Worm (Caenorhabditis elegans): ENCODE data around the gene mon-2.
A peak's percentile ranks its signal among the peaks of the same experiment; 100 is the strongest.

mon-2 gene

ce11 chrIV:12068590-12068989 lies 28.0 kb upstream of the mon-2 start, which contains the start of gene bath-37:
Gene bath-37 (plus strand): TSS chrIV:12068890.
- no peak for TF ChIP-seq cnd-1 (tag; optimal IDR thresholded peaks at IDR 0.05)
- TF ChIP-seq mep-1 (tag; optimal IDR thresholded peaks at IDR 0.05), result no peak
- no peak for TF ChIP-seq ztf-11 (tag; optimal IDR thresholded peaks at IDR 0.05)
- no peak for TF ChIP-seq snpc-4 (tag; optimal IDR thresholded peaks at IDR 0.05)
- no peak for TF ChIP-seq ceh-39 (tag; optimal IDR thresholded peaks at IDR 0.05)
- no peak for TF ChIP-seq blmp-1 (tag; optimal IDR thresholded peaks at IDR 0.05)

ce11 chrIV:12075497-12075896 lies 21.1 kb upstream of the mon-2 start, which contains the start of gene K08E4.7:
Gene K08E4.7 (plus strand): TSS chrIV:12075797.
- TF ChIP-seq snpc-4 (tag; optimal IDR thresholded peaks at IDR 0.05), result no peak
- no peak for TF ChIP-seq sptf-1 (tag; optimal IDR thresholded peaks at IDR 0.05)
- TF ChIP-seq mep-1 (tag; optimal IDR thresholded peaks at IDR 0.05), result no peak
- TF ChIP-seq sem-2 (GFP tag; optimal IDR thresholded peaks at IDR 0.05), result no peak

- TF ChIP-seq ceh-39 (tag; optimal IDR thresholded peaks at IDR 0.05) (no peak), sptf-1 (tag; optimal IDR thresholded peaks at IDR 0.05) (no peak), sem-2 (GFP tag; optimal IDR thresholded peaks at IDR 0.05) (no peak), hlh-1 (tag; optimal IDR thresholded peaks at IDR 0.05) (no peak), cnd-1 (tag; optimal IDR thresholded peaks at IDR 0.05) (no peak)
Observed at ce11 chrIV:12078112-12078812, 18.3 kb upstream of the mon-2 start, which contains the start of gene tmed-1. Gene tmed-1 (minus strand): TSS chrIV:12078162.

ce11 chrIV:12078907-12079523 lies 17.6 kb upstream of the mon-2 start, which contains the start of gene lex-1:
Gene lex-1 (plus strand): TSS chrIV:12079473.
- TF ChIP-seq nhr-76 (tag; optimal IDR thresholded peaks at IDR 0.05) (no peak), mab-5 (tag; optimal IDR thresholded peaks at IDR 0.05) (no peak), unc-39 (tag; optimal IDR thresholded peaks at IDR 0.05) (no peak), mep-1 (tag; optimal IDR thresholded peaks at IDR 0.05) (peak; percentile 33), lsy-2 (tag; optimal IDR thresholded peaks at IDR 0.05) (peak; percentile 10), ham-2 (GFP tag; optimal IDR thresholded peaks at IDR 0.05) (no peak), ceh-43 (GFP tag; optimal IDR thresholded peaks at IDR 0.05) (no peak), mls-2 (tag; optimal IDR thresholded peaks at IDR 0.05) (no peak)

- no peak for TF ChIP-seq mab-5 (tag; optimal IDR thresholded peaks at IDR 0.05)
- TF ChIP-seq nhr-12 (tag; optimal IDR thresholded peaks at IDR 0.05), result no peak
Observed at ce11 chrIV:12080807-12081206, 15.8 kb upstream of the mon-2 start.

- TF ChIP-seq mls-2 (tag; optimal IDR thresholded peaks at IDR 0.05), result no peak
- TF ChIP-seq ceh-43 (GFP tag; optimal IDR thresholded peaks at IDR 0.05), result no peak
- no peak for TF ChIP-seq tbx-8 (GFP tag; optimal IDR thresholded peaks at IDR 0.05)
- TF ChIP-seq nhr-28 (tag; optimal IDR thresholded peaks at IDR 0.05), result no peak
- TF ChIP-seq nhr-76 (tag; optimal IDR thresholded peaks at IDR 0.05), result no peak
- no peak for TF ChIP-seq nhr-2 (tag; optimal IDR thresholded peaks at IDR 0.05)
- TF ChIP-seq lin-13 (tag; optimal IDR thresholded peaks at IDR 0.05), result no peak
- no peak for TF ChIP-seq cnd-1 (tag; optimal IDR thresholded peaks at IDR 0.05)
- no peak for TF ChIP-seq mep-1 (tag; optimal IDR thresholded peaks at IDR 0.05)
- no peak for TF ChIP-seq M03D4.4 (tag; optimal IDR thresholded peaks at IDR 0.05)
Observed at ce11 chrIV:12084178-12084577, 12.4 kb upstream of the mon-2 start, which contains the start of gene repo-1. Gene repo-1 (plus strand): TSS chrIV:12084478.

- TF ChIP-seq zip-8 (tag; optimal IDR thresholded peaks at IDR 0.05) (no peak), flh-1 (GFP tag; optimal IDR thresholded peaks at IDR 0.05) (no peak), nhr-2 (tag; optimal IDR thresholded peaks at IDR 0.05) (no peak)
Observed at ce11 chrIV:12084587-12084986, 12.0 kb upstream of the mon-2 start.

ce11 chrIV:12085120-12085519 lies 11.5 kb upstream of the mon-2 start, which contains the start of gene rbm-34:
Gene rbm-34 (plus strand): TSS chrIV:12085420.
- TF ChIP-seq sptf-1 (tag; optimal IDR thresholded peaks at IDR 0.05) (no peak), pha-4 (tag; optimal IDR thresholded peaks at IDR 0.05) (no peak), ceh-39 (tag; optimal IDR thresholded peaks at IDR 0.05) (no peak), zip-8 (tag; optimal IDR thresholded peaks at IDR 0.05) (no peak), cnd-1 (tag; optimal IDR thresholded peaks at IDR 0.05) (no peak), nhr-2 (tag; optimal IDR thresholded peaks at IDR 0.05) (no peak), unc-39 (tag; optimal IDR thresholded peaks at IDR 0.05) (no peak), mab-5 (tag; optimal IDR thresholded peaks at IDR 0.05) (no peak), hlh-1 (tag; optimal IDR thresholded peaks at IDR 0.05) (no peak), lin-32 (GFP tag; optimal IDR thresholded peaks at IDR 0.05) (no peak), ztf-11 (tag; optimal IDR thresholded peaks at IDR 0.05) (no peak), ceh-83 (GFP tag; optimal IDR thresholded peaks at IDR 0.05) (no peak), unc-120 (tag; optimal IDR thresholded peaks at IDR 0.05; ENCODE audit: poor library complexity, severe bottlenecking) (no peak), elt-1 (tag; optimal IDR thresholded peaks at IDR 0.05; ENCODE audit: borderline replicate concordance, insufficient read depth) (no peak), nhr-28 (tag; optimal IDR thresholded peaks at IDR 0.05) (no peak), lsy-2 (tag; optimal IDR thresholded peaks at IDR 0.05) (no peak), snpc-4 (tag; optimal IDR thresholded peaks at IDR 0.05) (no peak), drap-1 (GFP tag; optimal IDR thresholded peaks at IDR 0.05) (no peak)
